Worm (Caenorhabditis elegans): ENCODE data around the gene nspb-4.

ce11 chrIV:6607059-6607458, 9.0 kb downstream of the nspb-4 start:
- TF ChIP-seq hmbx-1 (tag; optimal IDR thresholded peaks at IDR 0.05) (no peak), scrt-1 (GFP tag; IDR thresholded peaks at IDR 0.05) (no peak), ama-1 (optimal IDR thresholded peaks at IDR 0.05) (no peak), F13C5.2 (tag; optimal IDR thresholded peaks at IDR 0.05) (no peak), hmg-4 (GFP tag; optimal IDR thresholded peaks at IDR 0.05) (no peak), hnd-1 (tag; optimal IDR thresholded peaks at IDR 0.05) (no peak)
